Worm (Caenorhabditis elegans): ENCODE results near the gene pdtf-1.

The pdtf-1 gene

ce11 chrIV:8450534-8450933 lies 17.7 kb downstream of the pdtf-1 start:
- TF ChIP-seq crh-2 (tag; optimal IDR thresholded peaks at IDR 0.05), result peak; percentile 48
- TF ChIP-seq lin-11 (tag; optimal IDR thresholded peaks at IDR 0.05), result no peak
- no peak for TF ChIP-seq nhr-23 (tag; optimal IDR thresholded peaks at IDR 0.05)
- no peak for TF ChIP-seq unc-62 (GFP tag; optimal IDR thresholded peaks at IDR 0.05)
- no peak for TF ChIP-seq aly-2 (tag; optimal IDR thresholded peaks at IDR 0.05)
- no peak for TF ChIP-seq egl-27 (tag; optimal IDR thresholded peaks at IDR 0.05)
- TF ChIP-seq elt-1 (tag; optimal IDR thresholded peaks at IDR 0.05), result no peak
- TF ChIP-seq ceh-82 (tag; optimal IDR thresholded peaks at IDR 0.05), result no peak
- no peak for TF ChIP-seq ztf-1 (GFP tag; conservative IDR thresholded peaks at IDR 0.05)
- TF ChIP-seq skn-1 (tag; optimal IDR thresholded peaks at IDR 0.05), result no peak
- TF ChIP-seq sma-9 (GFP tag; optimal IDR thresholded peaks at IDR 0.05), result peak; percentile 71
- TF ChIP-seq sma-9 (tag; optimal IDR thresholded peaks at IDR 0.05), result no peak
- TF ChIP-seq fos-1 (tag; optimal IDR thresholded peaks at IDR 0.05), result peak; percentile 86
- peak; percentile 38 for TF ChIP-seq gmeb-1 (tag; optimal IDR thresholded peaks at IDR 0.05)
- no peak for TF ChIP-seq zag-1 (tag; optimal IDR thresholded peaks at IDR 0.05)

ce11 chrIV:8451709-8452248 lies 18.9 kb downstream of the pdtf-1 start, which contains the start of gene eppl-1:
Gene eppl-1 (minus strand): TSS chrIV:8451759.
- TF ChIP-seq mdl-1 (tag; optimal IDR thresholded peaks at IDR 0.05), result no peak
- peak; percentile 15 for TF ChIP-seq sma-9 (GFP tag; optimal IDR thresholded peaks at IDR 0.05)
- TF ChIP-seq sma-9 (tag; optimal IDR thresholded peaks at IDR 0.05), result no peak
- TF ChIP-seq ztf-4 (tag; optimal IDR thresholded peaks at IDR 0.05), result no peak
- TF ChIP-seq fos-1 (tag; optimal IDR thresholded peaks at IDR 0.05), result peak; percentile 34

ce11 chrIV:8453178-8453577 lies 20.3 kb downstream of the pdtf-1 start:
- peak; percentile 19 for TF ChIP-seq gmeb-1 (tag; optimal IDR thresholded peaks at IDR 0.05)
- no peak for TF ChIP-seq nhr-237 (tag; optimal IDR thresholded peaks at IDR 0.05)
- TF ChIP-seq R02D3.7 (tag; optimal IDR thresholded peaks at IDR 0.05), result no peak
- no peak for TF ChIP-seq lin-13 (GFP tag; optimal IDR thresholded peaks at IDR 0.05)
- TF ChIP-seq unc-39 (tag; optimal IDR thresholded peaks at IDR 0.05), result no peak
- TF ChIP-seq ztf-11 (tag; optimal IDR thresholded peaks at IDR 0.05), result no peak
- no peak for TF ChIP-seq unc-55 (GFP tag; optimal IDR thresholded peaks at IDR 0.05)
- TF ChIP-seq nhr-129 (tag; optimal IDR thresholded peaks at IDR 0.05), result peak; percentile 4
- no peak for TF ChIP-seq unc-62 (GFP tag; optimal IDR thresholded peaks at IDR 0.05)
- TF ChIP-seq lsy-2 (tag; optimal IDR thresholded peaks at IDR 0.05), result no peak
- no peak for TF ChIP-seq nhr-25 (tag; optimal IDR thresholded peaks at IDR 0.05)
- TF ChIP-seq ztf-4 (tag; optimal IDR thresholded peaks at IDR 0.05), result no peak
- peak; percentile 55 for TF ChIP-seq sma-9 (GFP tag; optimal IDR thresholded peaks at IDR 0.05)
- no peak for TF ChIP-seq sma-9 (tag; optimal IDR thresholded peaks at IDR 0.05)
- peak; percentile 63 for TF ChIP-seq crh-2 (tag; optimal IDR thresholded peaks at IDR 0.05)
- TF ChIP-seq ztf-1 (GFP tag; conservative IDR thresholded peaks at IDR 0.05), result no peak
- TF ChIP-seq sem-4 (tag; optimal IDR thresholded peaks at IDR 0.05), result no peak
- peak; percentile 65 for TF ChIP-seq fos-1 (tag; optimal IDR thresholded peaks at IDR 0.05)
- no peak for TF ChIP-seq nhr-21 (tag; optimal IDR thresholded peaks at IDR 0.05)
- no peak for TF ChIP-seq snpc-4 (tag; optimal IDR thresholded peaks at IDR 0.05)
- no peak for TF ChIP-seq zag-1 (tag; optimal IDR thresholded peaks at IDR 0.05)
- no peak for TF ChIP-seq F13H6.1 (tag; optimal IDR thresholded peaks at IDR 0.05)
- no peak for TF ChIP-seq mab-5 (tag; optimal IDR thresholded peaks at IDR 0.05)
- TF ChIP-seq mbf-1 (tag; optimal IDR thresholded peaks at IDR 0.05), result no peak
- TF ChIP-seq blmp-1 (tag; optimal IDR thresholded peaks at IDR 0.05; ENCODE audit: insufficient read depth), result no peak
- no peak for TF ChIP-seq nhr-10 (tag; optimal IDR thresholded peaks at IDR 0.05)

ce11 chrIV:8454076-8454475 lies 21.2 kb downstream of the pdtf-1 start:
- TF ChIP-seq aly-2 (tag; optimal IDR thresholded peaks at IDR 0.05) (no peak), gmeb-1 (tag; optimal IDR thresholded peaks at IDR 0.05) (no peak), ztf-4 (tag; optimal IDR thresholded peaks at IDR 0.05) (no peak), sem-4 (tag; optimal IDR thresholded peaks at IDR 0.05) (no peak), fos-1 (tag; optimal IDR thresholded peaks at IDR 0.05) (peak; percentile 44), skn-1 (tag; optimal IDR thresholded peaks at IDR 0.05) (no peak)

- TF ChIP-seq lsy-2 (tag; optimal IDR thresholded peaks at IDR 0.05), result no peak
- TF ChIP-seq nhr-10 (tag; optimal IDR thresholded peaks at IDR 0.05), result no peak
- TF ChIP-seq F13H6.1 (tag; optimal IDR thresholded peaks at IDR 0.05), result no peak
- TF ChIP-seq mbf-1 (tag; optimal IDR thresholded peaks at IDR 0.05), result no peak
- no peak for TF ChIP-seq zag-1 (tag; optimal IDR thresholded peaks at IDR 0.05)
- no peak for TF ChIP-seq blmp-1 (tag; optimal IDR thresholded peaks at IDR 0.05; ENCODE audit: insufficient read depth)
- no peak for TF ChIP-seq ceh-16 (tag; optimal IDR thresholded peaks at IDR 0.05)
- TF ChIP-seq nhr-77 (tag; optimal IDR thresholded peaks at IDR 0.05), result no peak
- no peak for TF ChIP-seq ztf-1 (GFP tag; conservative IDR thresholded peaks at IDR 0.05)
- TF ChIP-seq nhr-25 (tag; optimal IDR thresholded peaks at IDR 0.05), result no peak
- no peak for TF ChIP-seq nhr-21 (tag; optimal IDR thresholded peaks at IDR 0.05)
- no peak for TF ChIP-seq sem-4 (tag; optimal IDR thresholded peaks at IDR 0.05)
- TF ChIP-seq ztf-11 (tag; optimal IDR thresholded peaks at IDR 0.05), result no peak
- no peak for TF ChIP-seq nhr-129 (tag; optimal IDR thresholded peaks at IDR 0.05)
- TF ChIP-seq mdl-1 (tag; optimal IDR thresholded peaks at IDR 0.05), result no peak
- TF ChIP-seq fos-1 (tag; optimal IDR thresholded peaks at IDR 0.05), result no peak
Observed at ce11 chrIV:8456899-8457298, 24.1 kb downstream of the pdtf-1 start, which contains the start of gene syx-4. Gene syx-4 (plus strand): TSS chrIV:8457280.
